Fruit fly (Drosophila melanogaster): Measurements from ENCODE around the gene Ssdp.
A peak's percentile ranks its signal among the peaks of the same experiment; 100 is the strongest.

Gene Ssdp

DNA sequence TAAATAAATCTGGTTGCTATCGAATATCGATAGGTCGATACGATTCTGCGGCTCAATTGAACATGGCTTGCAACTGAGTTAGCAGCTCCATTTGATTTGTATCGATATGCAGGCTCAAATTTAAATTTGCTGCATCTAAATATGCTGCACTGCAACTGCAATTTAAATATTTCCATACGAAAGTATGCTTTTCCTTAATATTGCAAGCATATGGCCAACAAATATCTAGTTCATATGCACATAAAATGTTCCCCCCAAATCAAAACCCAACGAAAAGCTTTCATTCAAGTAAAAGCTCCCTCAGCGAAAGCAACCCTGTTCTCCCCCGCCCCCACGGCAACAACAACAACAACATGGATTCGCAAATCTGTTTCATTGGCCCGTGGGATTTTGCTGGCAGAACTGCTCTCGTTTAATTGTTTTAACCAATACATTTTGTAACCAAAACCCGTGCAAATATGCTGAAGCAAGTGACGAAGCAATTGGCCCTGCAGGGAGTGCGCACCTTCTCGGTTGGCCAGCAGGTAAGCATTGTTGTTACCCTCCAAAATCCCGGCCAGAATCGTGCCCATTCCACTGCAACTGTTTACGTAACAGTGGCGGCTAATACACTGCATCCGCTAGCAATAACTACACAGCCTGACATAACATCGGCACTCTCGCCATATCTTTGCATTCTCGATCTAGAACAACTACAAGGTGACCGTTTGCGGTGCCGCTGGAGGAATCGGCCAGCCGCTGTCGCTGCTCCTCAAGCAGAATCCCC is 26.8 kb upstream of the Ssdp start, which contains the start of the genes CG7168 and Mdh2 (continued):
- TF ChIP-seq scrt (GFP tag; optimal IDR thresholded peaks at IDR 0.05): peak; percentile 51
- TF ChIP-seq Hmr (GFP tag; optimal IDR thresholded peaks at IDR 0.05): peak; percentile 14
- TF ChIP-seq BEAF-32 (GFP tag; optimal IDR thresholded peaks at IDR 0.05): peak; percentile 81
- peak; percentile 84 for TF ChIP-seq Doc3 (GFP tag; IDR thresholded peaks at IDR 0.05; ENCODE audit: partially characterized antibody)
- peak; percentile 16 for TF ChIP-seq bcd (GFP tag; optimal IDR thresholded peaks at IDR 0.05)
- TF ChIP-seq hb (GFP tag; IDR thresholded peaks at IDR 0.05; ENCODE audit: partially characterized antibody): peak; percentile 82
- peak; percentile 91 for TF ChIP-seq ato (GFP tag; IDR thresholded peaks at IDR 0.05; ENCODE audit: partially characterized antibody)
- no peak for TF ChIP-seq CG4854 (GFP tag; optimal IDR thresholded peaks at IDR 0.05)
- TF ChIP-seq CG12659 (GFP tag; optimal IDR thresholded peaks at IDR 0.05): peak; percentile 77
- peak; percentile 0 for TF ChIP-seq YL-1 (GFP tag; optimal IDR thresholded peaks at IDR 0.05)
- TF ChIP-seq dpn (GFP tag; optimal IDR thresholded peaks at IDR 0.05): no peak
- peak; percentile 15 for TF ChIP-seq CoRest (tag; optimal IDR thresholded peaks at IDR 0.05)
- TF ChIP-seq CHES-1-like (GFP tag; optimal IDR thresholded peaks at IDR 0.05): peak; percentile 36
- peak; percentile 71 for TF ChIP-seq sens (GFP tag)
- TF ChIP-seq CG30403 (GFP tag; optimal IDR thresholded peaks at IDR 0.05): peak; percentile 7
- peak in 1 of 2 experiments; percentile 96 for TF ChIP-seq Pdp1 (GFP tag; optimal IDR thresholded peaks at IDR 0.05)
- no peak for TF ChIP-seq crp (GFP tag; optimal IDR thresholded peaks at IDR 0.05)
- TF ChIP-seq pzg (GFP tag; optimal IDR thresholded peaks at IDR 0.05): peak; percentile 77
- TF ChIP-seq tin (GFP tag; optimal IDR thresholded peaks at IDR 0.05): peak; percentile 4
- TF ChIP-seq nmo (GFP tag; optimal IDR thresholded peaks at IDR 0.05): peak; percentile 47
- TF ChIP-seq trem (tag; optimal IDR thresholded peaks at IDR 0.05): peak; percentile 99
- peak; percentile 35; the same call in 1 of the 2 replicates for TF ChIP-seq crol (GFP tag; IDR thresholded peaks at IDR 0.05)
- TF ChIP-seq Lhr (GFP tag; optimal IDR thresholded peaks at IDR 0.05): peak; percentile 16
- TF ChIP-seq Scr (GFP tag; IDR thresholded peaks at IDR 0.05; ENCODE audit: partially characterized antibody): peak; percentile 84
- TF ChIP-seq Trl (optimal IDR thresholded peaks at IDR 0.05): no peak
- TF ChIP-seq Trl (GFP tag; optimal IDR thresholded peaks at IDR 0.05): no peak
- peak; percentile 86 for TF ChIP-seq stwl (tag; optimal IDR thresholded peaks at IDR 0.05)
- TF ChIP-seq CG15514 (GFP tag; optimal IDR thresholded peaks at IDR 0.05): peak; percentile 43
- TF ChIP-seq CG4404 (GFP tag; IDR thresholded peaks at IDR 0.05): no peak
- TF ChIP-seq usp (GFP tag; optimal IDR thresholded peaks at IDR 0.05): no peak
- no peak for TF ChIP-seq slou (GFP tag; optimal IDR thresholded peaks at IDR 0.05)
- peak; percentile 63 for TF ChIP-seq inv (GFP tag; IDR thresholded peaks at IDR 0.05; ENCODE audit: partially characterized antibody)
- no peak for TF ChIP-seq ham (GFP tag; IDR thresholded peaks at IDR 0.05)
- no peak for TF ChIP-seq ci (GFP tag; IDR thresholded peaks at IDR 0.05)
- peak; percentile 92 for TF ChIP-seq Dref (GFP tag; IDR thresholded peaks at IDR 0.05)
- TF ChIP-seq MBD-R2 (GFP tag; IDR thresholded peaks at IDR 0.05): peak; percentile 79
- no peak for TF ChIP-seq run (tag; optimal IDR thresholded peaks at IDR 0.05)
- peak; percentile 67 for TF ChIP-seq tna (GFP tag; IDR thresholded peaks at IDR 0.05; ENCODE audit: partially characterized antibody)

DNA sequence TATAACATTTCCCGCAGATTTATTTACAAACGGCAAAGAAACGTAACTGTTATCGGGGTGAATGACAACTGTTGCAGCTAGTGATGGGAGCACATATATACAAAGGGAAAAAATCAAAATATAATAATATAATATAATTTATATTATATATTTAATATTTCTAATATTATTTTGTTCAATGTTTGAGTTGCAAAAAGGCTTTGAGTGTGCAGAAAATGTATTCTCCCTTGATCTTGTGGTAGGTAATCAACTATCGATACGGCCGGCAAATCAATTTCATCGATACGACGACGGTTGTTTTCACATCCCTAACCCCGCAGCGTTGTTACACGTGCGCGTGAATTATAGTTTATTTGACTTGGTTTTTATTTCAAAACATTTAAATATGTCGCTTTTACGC is 24.0 kb upstream of the Ssdp start, which contains the start of the genes mTerf5 and Non3:
Gene mTerf5, minus strand, starts transcription at position 249 of the 400 bp plus-strand sequence.
Gene Non3, plus strand, starts transcription at position 289 of the 400 bp plus-strand sequence.
- TF ChIP-seq crp (GFP tag; optimal IDR thresholded peaks at IDR 0.05) (peak in 1 of 2 experiments; percentile 24), Mad (GFP tag; optimal IDR thresholded peaks at IDR 0.05) (no peak), crol (GFP tag; IDR thresholded peaks at IDR 0.05) (no peak), CG1529 (GFP tag; optimal IDR thresholded peaks at IDR 0.05) (no peak), Opbp (GFP tag; IDR thresholded peaks at IDR 0.05; ENCODE audit: partially characterized antibody) (peak; percentile 82), cato (GFP tag; optimal IDR thresholded peaks at IDR 0.05; ENCODE audit: borderline replicate concordance) (no peak), Hr78 (GFP tag; optimal IDR thresholded peaks at IDR 0.05) (no peak), CG15073 (GFP tag; optimal IDR thresholded peaks at IDR 0.05) (no peak), Oli (tag; optimal IDR thresholded peaks at IDR 0.05) (peak; percentile 24), NK7.1 (GFP tag; optimal IDR thresholded peaks at IDR 0.05) (no peak), dmrt11E (tag; optimal IDR thresholded peaks at IDR 0.05) (peak; percentile 65), ci (GFP tag; IDR thresholded peaks at IDR 0.05) (peak; percentile 46; the same call in 1 of the 3 replicates), CG10267 (tag; optimal IDR thresholded peaks at IDR 0.05) (peak; percentile 76), CG8765 (GFP tag; IDR thresholded peaks at IDR 0.05) (peak; percentile 31; the same call in 1 of the 2 replicates), usp (GFP tag; optimal IDR thresholded peaks at IDR 0.05) (no peak)

All from whole organism, embryonic.